Worm (Caenorhabditis elegans) whole organism, midembryonic: ENCODE data around the gene lpd-9.

ENCODE experiments used
- T22C8.4 ChIP-seq: fragments of 200-800 bp; sonication (Bioruptor generic); IDR thresholded peaks from 2 replicates; pipeline ENCODE4 v1.3.6; 2022; ENCODE audit warnings: missing genetic modification characterization, missing compliant biosample characterization
- cog-1 ChIP-seq: sonication (generic microtip); optimal IDR thresholded peaks from 2 replicates; lab custom pipeline; 2016; ENCODE audit warnings: missing genetic modification characterization, missing compliant biosample characterization
- flt-1 ChIP-seq: fragments of 200-800 bp; sonication (Bioruptor generic); IDR thresholded peaks from 2 replicates; pipeline ENCODE4 v1.3.6; 2022; ENCODE audit warnings: missing genetic modification characterization, missing compliant biosample characterization
- klf-2 ChIP-seq: fragments of 200-800 bp; sonication (Bioruptor generic); conservative IDR thresholded peaks from 2 replicates; pipeline ENCODE4 v1.3.6; 2022; ENCODE audit warnings: missing genetic modification reagents, missing genetic modification characterization, missing compliant biosample characterization
- med-1 ChIP-seq: sonication (generic microtip); optimal IDR thresholded peaks from 2 replicates; lab custom pipeline; 2017; ENCODE audit warnings: missing genetic modification characterization, mild to moderate bottlenecking, missing compliant biosample characterization, antibody characterized with exemption, missing genetic modification reagents; ENCODE audit not compliant: insufficient read depth
- ref-1 ChIP-seq: fragments of 200-800 bp; sonication (Bioruptor generic); conservative IDR thresholded peaks from 2 replicates; pipeline ENCODE4 v1.3.6; 2022; ENCODE audit warnings: missing genetic modification reagents, missing genetic modification characterization, missing compliant biosample characterization
- tab-1 ChIP-seq: fragments of 200-800 bp; sonication (Bioruptor generic); IDR thresholded peaks from 2 replicates; pipeline ENCODE4 v1.3.6; 2022; ENCODE audit warnings: missing genetic modification characterization, missing compliant biosample characterization
- ztf-23 ChIP-seq: fragments of 200-800 bp; sonication (Bioruptor generic); IDR thresholded peaks from 2 replicates; pipeline ENCODE4 v1.3.6; 2022; ENCODE audit warnings: missing genetic modification reagents, missing genetic modification characterization, missing compliant biosample characterization
- ztf-29 ChIP-seq: fragments of 200-800 bp; sonication (Bioruptor generic); IDR thresholded peaks from 2 replicates; pipeline ENCODE4 v1.3.6; 2022; ENCODE audit warnings: missing genetic modification reagents, missing genetic modification characterization, missing compliant biosample characterization

Gene lpd-9

DNA sequence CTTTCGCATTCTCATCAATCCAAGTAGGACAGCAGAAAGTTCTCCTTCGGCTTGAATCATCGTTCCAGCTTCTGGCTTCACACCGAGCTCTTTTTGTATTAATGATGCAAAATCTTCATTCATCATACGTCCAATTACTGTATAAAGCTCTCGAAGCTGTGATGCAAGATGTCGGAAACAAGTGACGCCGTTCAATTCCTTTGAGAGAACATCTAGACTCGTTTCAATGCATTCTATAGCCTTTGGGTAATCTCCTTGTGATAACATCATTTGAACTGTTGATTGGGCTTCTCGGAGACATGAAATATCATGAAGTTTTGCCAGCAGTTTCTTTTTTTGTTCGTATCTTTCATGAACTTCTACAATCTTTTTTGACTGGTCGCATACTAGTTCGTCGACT, 10.6 kb upstream of the lpd-9 start:
- TF ChIP-seq cog-1: no peak
- no peak for TF ChIP-seq ztf-23 (GFP tag; lab: Robert Waterston, UW)
- no peak for TF ChIP-seq tab-1
- no peak for TF ChIP-seq flt-1 (GFP tag; lab: Robert Waterston, UW)
- no peak for TF ChIP-seq ref-1 (GFP tag; lab: Robert Waterston, UW)
- no peak for TF ChIP-seq klf-2 (GFP tag; lab: Robert Waterston, UW)
- TF ChIP-seq ztf-29 (GFP tag; lab: Robert Waterston, UW): no peak
- TF ChIP-seq T22C8.4 (GFP tag; lab: Robert Waterston, UW): no peak
- TF ChIP-seq med-1 (GFP tag; lab: Kevin White, UChicago): no peak

DNA sequence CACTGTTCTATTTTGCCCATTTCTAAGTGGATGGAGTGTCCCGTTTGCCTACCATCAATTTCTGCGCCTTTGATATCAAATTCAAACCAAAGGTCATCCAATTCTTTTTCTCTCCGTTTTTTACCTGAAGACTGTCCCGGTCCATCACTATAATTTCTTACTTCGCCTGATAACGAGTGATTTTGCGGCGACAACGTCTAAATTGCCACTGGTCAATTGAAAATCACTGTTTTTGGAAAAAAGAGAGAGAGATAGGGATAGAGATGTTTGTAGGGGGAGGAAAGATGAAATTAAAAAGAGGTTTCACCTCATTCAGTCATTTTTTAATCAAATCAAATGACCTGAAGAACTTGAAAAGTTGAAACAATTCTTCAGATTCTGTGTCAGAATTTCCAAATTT, 7.6 kb upstream of the lpd-9 start:
- TF ChIP-seq T22C8.4 (GFP tag; lab: Robert Waterston, UW): no peak
- no peak for TF ChIP-seq ref-1 (GFP tag; lab: Robert Waterston, UW)
- no peak for TF ChIP-seq tab-1
- no peak for TF ChIP-seq med-1 (GFP tag; lab: Kevin White, UChicago)
- no peak for TF ChIP-seq ztf-23 (GFP tag; lab: Robert Waterston, UW)
- no peak for TF ChIP-seq klf-2 (GFP tag; lab: Robert Waterston, UW)
- TF ChIP-seq ztf-29 (GFP tag; lab: Robert Waterston, UW): no peak
- TF ChIP-seq flt-1 (GFP tag; lab: Robert Waterston, UW): no peak
- no peak for TF ChIP-seq cog-1

- TF ChIP-seq ref-1 (GFP tag; lab: Robert Waterston, UW) (no peak), cog-1 (no peak), ztf-23 (GFP tag; lab: Robert Waterston, UW) (no peak), ztf-29 (GFP tag; lab: Robert Waterston, UW) (no peak), tab-1 (no peak), klf-2 (GFP tag; lab: Robert Waterston, UW) (no peak), flt-1 (GFP tag; lab: Robert Waterston, UW) (no peak), med-1 (GFP tag; lab: Kevin White, UChicago) (no peak), T22C8.4 (GFP tag; lab: Robert Waterston, UW) (no peak)
These were observed 6.5 kb upstream of the lpd-9 start, which contains the start of gene del-6 for ce11 chrV:10572614-10573013. Gene del-6, plus strand, starts transcription at chrV:10572914.

ce11 chrV:10574197-10574596, 4.9 kb upstream of the lpd-9 start:
- TF ChIP-seq ztf-29 (GFP tag; lab: Robert Waterston, UW) (no peak), flt-1 (GFP tag; lab: Robert Waterston, UW) (no peak), tab-1 (no peak), ref-1 (GFP tag; lab: Robert Waterston, UW) (no peak), med-1 (GFP tag; lab: Kevin White, UChicago) (no peak), klf-2 (GFP tag; lab: Robert Waterston, UW) (no peak), T22C8.4 (GFP tag; lab: Robert Waterston, UW) (no peak), ztf-23 (GFP tag; lab: Robert Waterston, UW) (no peak)

DNA sequence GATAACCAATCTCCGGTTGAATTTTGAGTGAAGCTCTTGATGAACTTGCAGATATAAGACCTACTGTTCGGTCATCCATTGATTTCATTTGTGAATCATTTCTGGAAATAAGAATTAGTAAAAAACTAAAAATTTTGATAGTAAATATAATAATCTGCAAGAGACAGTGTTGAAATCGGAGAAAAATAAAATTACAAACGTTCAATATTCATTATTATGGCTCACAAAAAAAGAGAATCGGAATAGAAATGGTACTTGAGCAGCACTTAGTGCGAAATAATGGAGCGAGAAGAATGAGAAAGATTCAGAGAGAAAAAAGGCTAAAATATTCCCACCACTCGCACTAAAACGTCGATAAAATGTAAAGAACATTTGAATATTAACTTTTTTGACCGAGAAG, 2.8 kb upstream of the lpd-9 start, which contains the start of gene vps-54:
Gene vps-54 (minus strand): TSS at position 101 of the 400 bp plus-strand sequence.
- TF ChIP-seq klf-2 (GFP tag; lab: Robert Waterston, UW) (no peak), flt-1 (GFP tag; lab: Robert Waterston, UW) (no peak), cog-1 (no peak), T22C8.4 (GFP tag; lab: Robert Waterston, UW) (no peak), med-1 (GFP tag; lab: Kevin White, UChicago) (no peak), ztf-29 (GFP tag; lab: Robert Waterston, UW) (no peak), ref-1 (GFP tag; lab: Robert Waterston, UW) (no peak), tab-1 (no peak), ztf-23 (GFP tag; lab: Robert Waterston, UW) (no peak)

DNA sequence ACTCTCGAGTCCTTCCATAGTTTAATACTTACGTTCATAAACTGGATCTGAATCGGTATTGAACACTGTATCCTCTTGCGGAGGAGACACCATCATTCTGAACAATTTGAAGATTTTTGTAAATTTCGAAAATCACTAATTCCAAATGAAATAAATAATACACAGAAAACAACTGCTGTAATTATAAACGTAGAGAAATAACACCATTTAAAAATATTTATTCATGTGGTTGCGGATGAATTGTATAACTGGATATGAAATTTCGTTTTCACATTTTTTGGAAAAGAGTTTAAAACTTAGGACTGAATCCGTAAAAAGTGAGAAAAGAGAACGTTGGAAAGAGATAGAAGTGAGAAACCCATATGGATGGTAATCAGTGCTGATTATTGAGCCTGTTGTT, 879 bp upstream of the lpd-9 start, which contains the start of gene mics-1:
Gene mics-1 (minus strand): TSS at position 101 of the 400 bp plus-strand sequence.
- TF ChIP-seq klf-2 (GFP tag; lab: Robert Waterston, UW) (no peak), ztf-23 (GFP tag; lab: Robert Waterston, UW) (no peak), T22C8.4 (GFP tag; lab: Robert Waterston, UW) (no peak), med-1 (GFP tag; lab: Kevin White, UChicago) (no peak), cog-1 (no peak), ref-1 (GFP tag; lab: Robert Waterston, UW) (no peak), flt-1 (GFP tag; lab: Robert Waterston, UW) (no peak)

ce11 chrV:10580638-10581037, 1.5 kb downstream of the lpd-9 start:
- TF ChIP-seq ref-1 (GFP tag; lab: Robert Waterston, UW): no peak
- no peak for TF ChIP-seq med-1 (GFP tag; lab: Kevin White, UChicago)
- TF ChIP-seq T22C8.4 (GFP tag; lab: Robert Waterston, UW): no peak
- TF ChIP-seq flt-1 (GFP tag; lab: Robert Waterston, UW): no peak
- no peak for TF ChIP-seq tab-1
- TF ChIP-seq cog-1: no peak
- TF ChIP-seq klf-2 (GFP tag; lab: Robert Waterston, UW): no peak
- no peak for TF ChIP-seq ztf-29 (GFP tag; lab: Robert Waterston, UW)
- TF ChIP-seq ztf-23 (GFP tag; lab: Robert Waterston, UW): no peak

DNA sequence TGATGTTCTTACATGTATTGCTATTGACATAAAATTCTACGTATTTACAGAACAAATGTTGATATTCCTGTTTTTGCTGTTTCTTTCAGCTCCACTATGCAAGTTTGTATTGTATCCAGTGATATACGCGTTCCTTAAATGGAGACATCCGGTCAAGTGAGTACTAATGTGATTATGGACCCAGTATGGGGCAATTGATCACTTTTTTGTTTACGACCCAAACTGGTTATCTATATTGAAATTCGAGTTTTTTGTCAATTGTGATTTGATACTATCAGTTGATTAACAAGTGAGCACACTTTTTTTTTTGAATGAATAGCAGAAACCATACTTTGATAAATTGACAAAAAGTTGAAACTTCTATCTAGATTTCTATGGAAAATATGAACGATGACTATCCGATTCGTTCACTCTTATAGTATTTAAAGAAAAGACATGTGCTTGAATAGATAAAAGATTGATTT, 2.8 kb downstream of the lpd-9 start, which contains the start of gene T21C9.6:
Gene T21C9.6 (plus strand): TSS at position 51 of the 464 bp plus-strand sequence.
- TF ChIP-seq tab-1: no peak
- no peak for TF ChIP-seq flt-1 (GFP tag; lab: Robert Waterston, UW)
- no peak for TF ChIP-seq ref-1 (GFP tag; lab: Robert Waterston, UW)
- no peak for TF ChIP-seq klf-2 (GFP tag; lab: Robert Waterston, UW)
- TF ChIP-seq med-1 (GFP tag; lab: Kevin White, UChicago): no peak
- no peak for TF ChIP-seq ztf-23 (GFP tag; lab: Robert Waterston, UW)
- TF ChIP-seq T22C8.4 (GFP tag; lab: Robert Waterston, UW): no peak
- TF ChIP-seq ztf-29 (GFP tag; lab: Robert Waterston, UW): no peak
- no peak for TF ChIP-seq cog-1

ce11 chrV:10588694-10589093, 9.6 kb downstream of the lpd-9 start, which contains the start of gene srg-32:
Gene srg-32, minus strand, starts transcription at chrV:10588794.
- TF ChIP-seq med-1 (GFP tag; lab: Kevin White, UChicago) (no peak), cog-1 (no peak), ztf-29 (GFP tag; lab: Robert Waterston, UW) (no peak), ztf-23 (GFP tag; lab: Robert Waterston, UW) (no peak), flt-1 (GFP tag; lab: Robert Waterston, UW) (no peak), T22C8.4 (GFP tag; lab: Robert Waterston, UW) (no peak), ref-1 (GFP tag; lab: Robert Waterston, UW) (no peak)
